Fruit fly (Drosophila melanogaster) whole organism: Measurements from ENCODE around the gene CG14257.

Source experiments
- CG8478 ChIP-seq: fragments of >200 bp; optimal IDR thresholded peaks from 2 replicates; lab custom pipeline; 2018; ENCODE audit warnings: inconsistent platforms
- Dll ChIP-seq: fragments of >200 bp; optimal IDR thresholded peaks from 2 replicates; lab custom pipeline; 2017
- EcR ChIP-seq, 2 experiments: fragments of >200 bp; optimal IDR thresholded peaks; 2 replicates each; lab custom pipeline; 2017; ENCODE audit warnings: missing biosample characterization in 2 of 2, missing genetic modification characterization in 2 of 2, missing genetic modification reagents in 2 of 2
- pan ChIP-seq: fragments of >200 bp; optimal IDR thresholded peaks from 2 replicates; lab custom pipeline; 2017
- psq ChIP-seq: fragments of >200 bp; optimal IDR thresholded peaks from 2 replicates; lab custom pipeline; 2017
- usp ChIP-seq: fragments of >200 bp; optimal IDR thresholded peaks from 2 replicates; lab custom pipeline; 2017; ENCODE audit warnings: missing biosample characterization, missing genetic modification characterization, mixed read lengths

Gene CG14257

DNA sequence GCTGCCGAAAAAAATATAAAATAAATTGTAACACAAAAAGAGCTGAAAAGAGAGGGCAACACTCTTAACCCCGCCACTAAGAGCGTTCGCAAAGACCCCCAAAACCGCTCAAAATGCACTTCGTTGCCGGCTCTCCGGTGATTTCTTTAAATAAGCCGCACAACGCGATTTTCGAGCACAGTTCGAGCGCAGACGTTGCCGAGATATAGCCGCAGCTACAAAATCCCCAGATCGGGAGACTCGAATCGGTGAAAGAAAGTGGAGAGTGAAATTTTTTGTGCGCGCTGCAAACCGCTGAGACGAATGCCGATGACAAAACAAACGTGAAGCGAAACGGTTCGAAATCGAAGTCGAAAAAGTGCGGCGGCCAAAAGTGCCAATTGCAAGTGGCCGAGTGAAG lies at the start of gene CG14257:
CG14257 (plus strand) TSS at position 177 of the 400 bp plus-strand sequence.
- no peak for TF ChIP-seq CG8478 (lab: Kevin White, UChicago)
- TF ChIP-seq pan (lab: Kevin White, UChicago): no peak
- TF ChIP-seq usp: no peak
- TF ChIP-seq psq (lab: Kevin White, UChicago): no peak
- no peak for TF ChIP-seq Dll
- no peak for TF ChIP-seq EcR (GFP tag; optimal IDR thresholded peaks at IDR 0.05; lab: Kevin White, UChicago)

DNA sequence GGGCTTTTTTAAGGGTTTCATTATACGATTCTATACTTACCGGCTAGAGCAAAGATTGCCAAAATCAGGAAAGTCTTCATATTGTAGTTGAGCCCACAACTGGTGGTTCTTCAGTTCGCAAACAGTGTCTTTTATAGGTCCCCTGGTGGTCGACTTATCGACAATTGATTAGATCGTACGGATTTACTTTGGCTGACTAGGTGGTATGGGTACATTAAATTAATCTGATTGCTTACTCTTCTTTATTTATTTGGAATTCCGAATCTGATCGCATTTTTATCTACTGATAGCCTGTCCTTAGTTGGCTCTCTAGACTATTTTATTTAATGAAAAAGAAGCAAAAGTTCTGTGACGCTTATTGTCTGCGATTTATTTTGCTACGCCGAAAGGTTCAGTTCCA lies 49.7 kb upstream of the CG14257 start, which contains the start of gene CG6271:
CG6271 (minus strand) TSS at position 101 of the 400 bp plus-strand sequence.
- TF ChIP-seq pan (lab: Kevin White, UChicago) (no peak), EcR (GFP tag; optimal IDR thresholded peaks at IDR 0.05; lab: Kevin White, UChicago) (no peak), CG8478 (lab: Kevin White, UChicago) (no peak)

DNA sequence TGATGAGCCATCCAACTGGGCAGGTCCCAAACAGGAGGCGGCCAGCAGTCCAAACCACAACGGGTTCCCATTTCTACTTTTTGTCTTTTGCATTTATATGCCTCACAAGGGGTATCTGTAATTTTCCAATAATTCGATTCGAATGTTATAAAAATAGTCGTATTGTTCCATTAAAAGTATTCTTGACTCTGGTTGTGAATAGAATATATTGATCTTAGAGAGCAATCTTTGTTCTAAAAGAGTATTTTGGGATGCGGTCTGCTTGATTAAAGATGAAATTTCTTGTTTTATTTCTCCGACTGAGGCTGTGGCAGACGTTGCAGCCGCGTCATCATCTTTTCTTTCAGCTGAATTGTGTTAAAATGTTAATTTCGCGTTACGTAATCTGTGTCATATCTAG lies 41.7 kb upstream of the CG14257 start:
- TF ChIP-seq EcR (GFP tag; optimal IDR thresholded peaks at IDR 0.05; lab: Kevin White, UChicago) (no peak), usp (no peak), psq (lab: Kevin White, UChicago) (no peak), CG8478 (lab: Kevin White, UChicago) (no peak), Dll (no peak)

DNA sequence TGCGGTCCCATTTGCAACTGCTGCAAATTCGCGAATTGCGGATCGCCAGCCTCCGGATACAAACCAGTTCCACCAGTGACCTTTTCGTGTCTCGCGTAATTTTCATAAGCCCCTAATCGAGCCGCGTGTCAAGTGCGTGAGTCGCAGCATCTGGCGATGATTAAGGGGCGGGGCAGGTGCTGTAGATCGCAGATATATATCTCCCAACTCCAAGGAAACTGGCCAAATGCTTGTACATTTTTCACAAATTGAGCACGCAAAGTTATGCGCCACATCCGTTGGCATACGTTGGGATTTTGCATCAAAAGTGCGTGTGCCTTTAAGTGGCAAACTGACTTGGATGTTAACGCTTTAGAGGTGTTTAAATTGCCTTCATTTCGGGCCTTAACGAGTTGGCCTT lies 35.6 kb upstream of the CG14257 start:
- no peak for TF ChIP-seq psq (lab: Kevin White, UChicago)
- no peak for TF ChIP-seq usp
- TF ChIP-seq EcR (GFP tag; optimal IDR thresholded peaks at IDR 0.05; lab: Kevin White, UChicago): no peak
- no peak for TF ChIP-seq CG8478 (lab: Kevin White, UChicago)

DNA sequence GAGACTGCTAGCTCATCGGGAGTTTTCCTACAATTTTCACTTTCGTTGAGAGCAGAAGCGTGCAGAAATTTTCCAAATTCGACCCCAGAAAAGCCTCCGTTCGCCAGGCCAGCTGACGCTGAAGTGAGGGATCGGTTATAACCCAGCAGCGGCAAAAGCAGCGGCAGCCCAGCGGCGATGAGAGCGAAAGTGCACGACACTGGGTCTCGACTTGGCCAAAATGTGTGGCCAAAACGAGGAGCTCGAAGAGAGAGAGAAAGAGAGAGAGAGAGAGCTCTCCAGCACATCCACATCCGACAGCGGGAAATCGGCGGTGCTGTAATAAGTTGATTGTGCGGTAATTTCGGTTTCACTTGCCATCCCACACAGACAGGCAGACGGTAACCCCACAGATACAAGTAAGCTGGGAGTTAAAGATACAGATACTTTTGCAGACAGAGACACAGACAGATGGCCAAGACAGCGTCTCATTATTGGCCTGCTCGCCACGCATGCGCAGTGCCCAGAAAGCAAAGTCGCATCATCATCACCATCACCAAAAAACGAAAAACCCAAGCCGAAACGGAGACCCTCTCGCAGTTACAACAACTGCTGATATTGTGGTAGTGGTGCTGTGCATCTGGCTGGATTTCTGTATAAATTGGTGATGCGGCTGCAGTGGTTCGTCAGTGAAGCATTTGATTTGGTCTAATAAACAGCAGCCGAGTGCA lies 27.0 kb upstream of the CG14257 start, which contains the start of gene TwdlT:
TwdlT (plus strand) TSS at position 660 of the 710 bp plus-strand sequence.
- TF ChIP-seq psq (lab: Kevin White, UChicago): no peak
- TF ChIP-seq CG8478 (lab: Kevin White, UChicago): no peak
- TF ChIP-seq Dll: no peak
- TF ChIP-seq pan (lab: Kevin White, UChicago): no peak
- TF ChIP-seq EcR (GFP tag; optimal IDR thresholded peaks at IDR 0.05; lab: Kevin White, UChicago): no peak
- TF ChIP-seq usp: no peak

DNA sequence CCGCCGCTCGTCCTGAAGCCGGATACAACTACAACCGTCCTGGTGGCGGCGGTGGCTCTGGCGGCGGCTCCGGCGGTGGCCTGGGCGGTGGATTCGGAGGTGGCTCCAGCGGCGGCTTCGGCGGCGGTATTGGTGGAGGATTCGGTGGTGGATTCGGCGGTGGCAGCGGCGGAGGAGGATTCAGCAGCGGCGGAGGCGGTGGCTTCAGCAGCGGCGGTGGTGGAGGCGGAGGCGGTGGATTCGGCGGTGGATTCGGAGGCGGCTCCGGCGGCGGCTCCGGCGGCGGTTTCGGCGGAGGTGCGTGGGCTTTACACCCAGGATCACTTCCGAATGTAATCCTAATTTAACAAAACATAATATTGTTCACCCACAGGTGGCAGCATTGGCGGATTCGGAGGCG lies 26.1 kb upstream of the CG14257 start:
- TF ChIP-seq Dll: no peak

DNA sequence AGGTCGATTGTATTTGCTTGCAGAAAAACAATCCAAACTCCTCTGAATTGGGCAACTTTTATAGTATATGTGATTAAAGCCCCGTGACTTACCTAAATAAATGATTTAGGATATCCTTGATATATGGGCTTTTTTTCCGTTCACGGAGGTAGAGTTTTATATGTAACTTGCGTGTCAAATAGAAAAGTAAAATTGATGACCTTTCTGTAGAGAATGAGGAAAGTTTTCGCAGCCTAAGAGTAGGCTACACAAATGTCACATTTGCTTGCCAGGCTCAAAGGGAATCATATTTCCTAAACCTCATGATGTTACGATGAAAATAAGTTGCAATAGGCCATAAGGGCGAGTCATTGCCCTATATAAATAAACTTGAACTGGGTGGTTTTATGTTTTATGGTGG lies 19.5 kb upstream of the CG14257 start:
- no peak for TF ChIP-seq EcR (GFP tag; optimal IDR thresholded peaks at IDR 0.05; lab: Kevin White, UChicago)
- no peak for TF ChIP-seq usp
- TF ChIP-seq CG8478 (lab: Kevin White, UChicago): no peak
- no peak for TF ChIP-seq psq (lab: Kevin White, UChicago)
- no peak for TF ChIP-seq Dll
- TF ChIP-seq pan (lab: Kevin White, UChicago): no peak

DNA sequence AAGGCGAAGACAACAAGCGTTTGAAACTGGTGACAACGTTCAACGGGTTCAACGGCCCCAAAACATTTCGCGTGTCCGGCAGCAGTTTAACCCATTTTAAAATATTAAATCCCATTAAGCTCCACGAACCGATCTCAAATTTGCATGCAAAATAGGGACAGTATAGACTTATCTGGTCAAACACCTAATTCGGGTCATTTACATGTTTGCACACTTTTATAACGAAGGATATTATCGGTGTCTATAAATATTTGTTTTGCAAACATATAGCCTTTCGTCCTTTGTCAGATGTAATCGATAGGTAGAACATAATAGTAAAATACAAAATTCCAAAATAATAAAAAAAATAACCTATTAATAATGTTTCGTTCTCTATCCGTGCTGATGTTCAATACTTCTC lies 13.8 kb upstream of the CG14257 start, which contains the start of gene CG34292:
CG34292 (plus strand) TSS at position 301 of the 400 bp plus-strand sequence.
- TF ChIP-seq usp: no peak
- no peak for TF ChIP-seq Dll
- TF ChIP-seq EcR (GFP tag; optimal IDR thresholded peaks at IDR 0.05; lab: Kevin White, UChicago): no peak
- no peak for TF ChIP-seq psq (lab: Kevin White, UChicago)
- no peak for TF ChIP-seq pan (lab: Kevin White, UChicago)
- TF ChIP-seq CG8478 (lab: Kevin White, UChicago): no peak

DNA sequence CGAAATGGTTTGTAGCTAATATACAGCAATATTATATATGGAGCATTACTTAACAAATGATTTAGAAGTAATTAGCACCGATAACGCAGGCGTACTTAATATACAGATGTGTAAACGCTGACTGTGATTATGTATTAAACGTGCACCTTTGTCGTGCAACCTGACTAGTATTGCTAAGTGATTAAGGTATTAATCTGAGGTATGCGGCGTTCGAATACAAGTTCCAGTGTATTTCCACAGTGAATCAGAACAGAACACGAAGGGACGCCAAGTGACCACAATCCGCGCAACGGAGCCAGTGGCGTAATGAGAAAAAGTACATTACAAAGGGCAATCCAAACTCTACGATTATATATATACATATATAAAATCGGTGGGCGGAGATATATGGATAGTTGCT lies 11.6 kb upstream of the CG14257 start, which contains the start of gene Nep5:
Nep5 (minus strand) TSS at position 101 of the 400 bp plus-strand sequence.
- no peak for TF ChIP-seq Dll
- TF ChIP-seq usp: no peak
- TF ChIP-seq CG8478 (lab: Kevin White, UChicago): no peak
- TF ChIP-seq pan (lab: Kevin White, UChicago): no peak
- TF ChIP-seq psq (lab: Kevin White, UChicago): no peak
- no peak for TF ChIP-seq EcR (GFP tag; optimal IDR thresholded peaks at IDR 0.05; lab: Kevin White, UChicago)

DNA sequence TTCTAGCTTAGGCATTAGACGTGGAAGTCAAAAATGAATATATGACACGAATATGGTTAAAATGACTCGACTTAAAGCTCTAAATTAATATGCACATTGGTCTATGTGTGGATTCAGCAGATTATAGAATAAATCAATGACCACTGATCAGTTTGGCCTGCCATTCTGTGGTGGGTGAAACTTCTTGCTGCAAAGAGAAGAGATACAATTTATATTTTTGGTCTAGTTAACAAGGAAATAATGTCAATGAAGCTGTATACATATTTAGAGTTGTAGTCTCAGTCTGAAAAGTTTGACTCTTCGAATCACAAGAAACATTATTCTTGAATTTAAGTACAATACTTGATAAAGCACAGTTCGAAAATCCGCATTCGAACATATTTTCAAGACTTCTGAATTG lies 10.5 kb upstream of the CG14257 start, which contains the start of gene CG43935:
CG43935 (plus strand) TSS at position 301 of the 400 bp plus-strand sequence.
- TF ChIP-seq EcR (GFP tag; optimal IDR thresholded peaks at IDR 0.05; lab: Kevin White, UChicago): no peak
- TF ChIP-seq psq (lab: Kevin White, UChicago): no peak
- TF ChIP-seq CG8478 (lab: Kevin White, UChicago): no peak
- no peak for TF ChIP-seq Dll
- no peak for TF ChIP-seq pan (lab: Kevin White, UChicago)
- TF ChIP-seq usp: no peak

DNA sequence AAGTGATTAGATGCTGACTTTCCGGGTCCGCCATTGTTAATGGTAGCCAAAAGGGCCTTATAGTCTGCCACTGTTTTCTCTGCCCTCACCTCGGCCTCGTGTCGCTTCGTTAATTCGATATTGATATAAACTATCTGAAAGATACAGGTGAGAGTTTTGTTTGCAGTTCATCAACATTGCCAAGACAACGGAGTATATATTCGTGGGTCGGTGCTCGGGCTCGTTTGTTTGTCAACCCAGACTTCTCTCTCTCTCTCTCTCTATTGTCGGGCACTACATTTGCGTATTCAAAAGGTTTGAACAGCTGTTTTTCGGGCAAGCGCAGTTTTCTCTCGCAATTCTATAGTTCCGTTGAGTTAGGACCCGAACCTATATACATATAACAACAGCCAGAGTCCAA lies 8.3 kb upstream of the CG14257 start:
- no peak for TF ChIP-seq EcR (GFP tag; optimal IDR thresholded peaks at IDR 0.05; lab: Kevin White, UChicago)
- no peak for TF ChIP-seq psq (lab: Kevin White, UChicago)
- no peak for TF ChIP-seq Dll
- no peak for TF ChIP-seq usp
- TF ChIP-seq CG8478 (lab: Kevin White, UChicago): no peak
- no peak for TF ChIP-seq pan (lab: Kevin White, UChicago)

DNA sequence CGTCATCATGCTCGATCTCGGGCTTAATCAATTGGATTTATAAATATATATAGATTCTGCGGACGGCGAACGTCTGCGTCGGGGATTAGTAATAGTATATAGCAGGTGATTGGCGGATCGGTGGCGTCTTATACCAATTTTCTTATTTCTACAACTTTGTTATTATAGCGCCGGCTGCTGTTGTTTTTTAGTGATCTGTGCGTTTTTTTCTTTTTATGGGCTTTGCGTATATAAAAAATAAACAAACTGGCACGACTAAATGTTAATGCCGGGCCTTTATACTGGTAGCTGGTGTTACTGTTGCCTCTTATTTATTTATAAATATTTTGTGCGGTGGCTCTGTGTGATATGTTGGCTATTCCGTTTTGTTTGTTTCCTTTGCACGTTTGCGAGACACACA lies 6.5 kb upstream of the CG14257 start:
- TF ChIP-seq Dll: no peak
- no peak for TF ChIP-seq EcR (GFP tag; optimal IDR thresholded peaks at IDR 0.05; lab: Kevin White, UChicago)
- no peak for TF ChIP-seq psq (lab: Kevin White, UChicago)
- TF ChIP-seq usp: no peak
- TF ChIP-seq pan (lab: Kevin White, UChicago): no peak
- no peak for TF ChIP-seq CG8478 (lab: Kevin White, UChicago)
